Worm (Caenorhabditis elegans) whole organism, late embryonic: ENCODE results near the gene B0454.8.
A peak's percentile ranks its signal among the peaks of the same experiment; 100 is the strongest.
"Not testable (repeated sequence)": the region's sequence is repeated elsewhere in the genome, so short reads cannot be mapped to it uniquely, and the experiment has no call there.

Experiments used
- C38D4.7 ChIP-seq: fragments of 200-800 bp; sonication (Bioruptor generic); optimal IDR thresholded peaks from 2 replicates; lab custom pipeline; 2018; ENCODE audit warnings: mild to moderate bottlenecking, missing genetic modification characterization, moderate library complexity, missing compliant biosample characterization
- F13H6.1 ChIP-seq: sonication (generic microtip); optimal IDR thresholded peaks from 2 replicates; lab custom pipeline; 2016; ENCODE audit warnings: missing genetic modification characterization, missing compliant biosample characterization
- ahr-1 ChIP-seq: sonication (generic microtip); optimal IDR thresholded peaks from 2 replicates; lab custom pipeline; 2016; ENCODE audit warnings: missing genetic modification characterization, missing compliant biosample characterization
- ceh-18 ChIP-seq: sonication (generic microtip); optimal IDR thresholded peaks from 2 replicates; lab custom pipeline; 2016; ENCODE audit warnings: missing genetic modification characterization, missing compliant biosample characterization
- ceh-19 ChIP-seq: fragments of 200-800 bp; sonication (Bioruptor generic); optimal IDR thresholded peaks from 2 replicates; lab custom pipeline; 2018; ENCODE audit warnings: mild to moderate bottlenecking, missing genetic modification characterization, missing compliant biosample characterization
- ceh-2 ChIP-seq: sonication (generic microtip); optimal IDR thresholded peaks from 2 replicates; lab custom pipeline; 2016; ENCODE audit warnings: missing genotype, missing genetic modification characterization, missing compliant biosample characterization
- ceh-22 ChIP-seq: sonication (generic microtip); optimal IDR thresholded peaks from 2 replicates; lab custom pipeline; 2017; ENCODE audit warnings: missing biosample characterization, missing genetic modification characterization
- ceh-31 ChIP-seq: sonication (generic microtip); optimal IDR thresholded peaks from 2 replicates; lab custom pipeline; 2016; ENCODE audit warnings: missing genetic modification characterization, missing compliant biosample characterization
- ceh-34 ChIP-seq: sonication (generic microtip); optimal IDR thresholded peaks from 2 replicates; lab custom pipeline; 2016; ENCODE audit warnings: mild to moderate bottlenecking, missing genetic modification characterization, missing compliant biosample characterization
- ceh-45 ChIP-seq: fragments of 200-800 bp; sonication (Bioruptor generic); IDR thresholded peaks from 2 replicates; pipeline ENCODE4 v1.3.6; 2022; ENCODE audit warnings: missing genetic modification reagents, missing genetic modification characterization, missing compliant biosample characterization
- che-1 ChIP-seq: sonication (generic microtip); optimal IDR thresholded peaks from 2 replicates; lab custom pipeline; 2016; ENCODE audit warnings: mild to moderate bottlenecking, missing genetic modification characterization, missing compliant biosample characterization
- dve-1 ChIP-seq: sonication (generic microtip); optimal IDR thresholded peaks from 2 replicates; lab custom pipeline; 2017; ENCODE audit warnings: antibody characterized with exemption, mild to moderate bottlenecking, missing genetic modification characterization, missing compliant biosample characterization
- elt-2 ChIP-seq: sonication (generic microtip); optimal IDR thresholded peaks from 2 replicates; lab custom pipeline; 2016; ENCODE audit warnings: missing genetic modification reagents, missing genetic modification characterization, missing compliant biosample characterization
- elt-4 ChIP-seq: sonication (generic microtip); optimal IDR thresholded peaks from 2 replicates; lab custom pipeline; 2016; ENCODE audit warnings: missing genetic modification characterization, missing compliant biosample characterization
- eyg-1 ChIP-seq: sonication (generic microtip); optimal IDR thresholded peaks from 2 replicates; lab custom pipeline; 2016; ENCODE audit warnings: missing genotype, missing genetic modification characterization, missing compliant biosample characterization
- fax-1 ChIP-seq: sonication (generic microtip); optimal IDR thresholded peaks from 2 replicates; lab custom pipeline; 2016; ENCODE audit warnings: missing genotype, missing genetic modification characterization, missing compliant biosample characterization
- fkh-10 ChIP-seq: fragments of 150-350 bp; optimal IDR thresholded peaks from 2 replicates; lab custom pipeline; 2014; ENCODE audit warnings: missing biosample characterization, missing genetic modification reagents, missing genetic modification characterization
- hlh-30 ChIP-seq: sonication (generic microtip); optimal IDR thresholded peaks from 2 replicates; lab custom pipeline; 2017; ENCODE audit warnings: antibody characterized with exemption, missing genetic modification characterization, missing compliant biosample characterization; ENCODE audit not compliant: insufficient read depth
- hlh-6 ChIP-seq: sonication (generic microtip); optimal IDR thresholded peaks from 2 replicates; lab custom pipeline; 2016; ENCODE audit warnings: missing genotype, missing genetic modification characterization, missing compliant biosample characterization
- hlh-8 ChIP-seq: sonication (generic microtip); optimal IDR thresholded peaks from 2 replicates; lab custom pipeline; 2016; ENCODE audit warnings: missing genotype, missing genetic modification characterization, missing compliant biosample characterization
- lim-6 ChIP-seq: sonication (generic microtip); optimal IDR thresholded peaks from 2 replicates; lab custom pipeline; 2016; ENCODE audit warnings: missing genetic modification characterization, missing compliant biosample characterization
- nfya-1 ChIP-seq: sonication (generic microtip); optimal IDR thresholded peaks from 2 replicates; lab custom pipeline; 2017; ENCODE audit warnings: missing genetic modification characterization, mild to moderate bottlenecking, missing compliant biosample characterization, antibody characterized with exemption, moderate library complexity
- pag-3 ChIP-seq: sonication (generic microtip); optimal IDR thresholded peaks from 2 replicates; lab custom pipeline; 2016; ENCODE audit warnings: missing compliant biosample characterization, missing genetic modification characterization, borderline replicate concordance
- pha-2 ChIP-seq: sonication (generic microtip); optimal IDR thresholded peaks from 2 replicates; lab custom pipeline; 2017; ENCODE audit warnings: mild to moderate bottlenecking, missing genetic modification characterization, missing compliant biosample characterization
- pha-4 ChIP-seq: fragments of 150-350 bp; optimal IDR thresholded peaks from 2 replicates; lab custom pipeline; 2018; ENCODE audit warnings: missing biosample characterization, missing genetic modification reagents, missing genetic modification characterization
- pqm-1 ChIP-seq: sonication (generic microtip); optimal IDR thresholded peaks from 2 replicates; lab custom pipeline; 2016; ENCODE audit warnings: missing genetic modification characterization, missing compliant biosample characterization
- ref-2 ChIP-seq: sonication (generic microtip); optimal IDR thresholded peaks from 2 replicates; lab custom pipeline; 2016; ENCODE audit warnings: missing genetic modification characterization, missing compliant biosample characterization
- rnt-1 ChIP-seq: sonication (generic microtip); optimal IDR thresholded peaks from 2 replicates; lab custom pipeline; 2016; ENCODE audit warnings: missing genetic modification characterization, missing compliant biosample characterization
- sdc-2 ChIP-seq: sonication (generic microtip); optimal IDR thresholded peaks from 2 replicates; lab custom pipeline; 2016; ENCODE audit warnings: missing genotype, missing genetic modification characterization, missing compliant biosample characterization
- sox-2 ChIP-seq: fragments of 200-800 bp; sonication (Bioruptor generic); IDR thresholded peaks from 2 replicates; pipeline ENCODE4 v1.3.6; 2022; ENCODE audit warnings: missing genetic modification reagents, missing genetic modification characterization, missing compliant biosample characterization
- sox-4 ChIP-seq: sonication (generic microtip); optimal IDR thresholded peaks from 2 replicates; lab custom pipeline; 2017; ENCODE audit warnings: mild to moderate bottlenecking, missing genetic modification characterization, inconsistent platforms, missing compliant biosample characterization
- ttx-3 ChIP-seq: sonication (generic microtip); optimal IDR thresholded peaks from 2 replicates; lab custom pipeline; 2016; ENCODE audit warnings: missing genetic modification reagents, missing genetic modification characterization, missing compliant biosample characterization
- unc-55 ChIP-seq: sonication (generic microtip); optimal IDR thresholded peaks from 2 replicates; lab custom pipeline; 2017; ENCODE audit warnings: missing biosample characterization, missing genetic modification reagents, missing genetic modification characterization
- unc-86 ChIP-seq: sonication (generic microtip); optimal IDR thresholded peaks from 2 replicates; lab custom pipeline; 2016; ENCODE audit warnings: missing genetic modification characterization, missing compliant biosample characterization
- zip-5 ChIP-seq: sonication (generic microtip); optimal IDR thresholded peaks from 2 replicates; lab custom pipeline; 2016; ENCODE audit warnings: missing genetic modification characterization, missing compliant biosample characterization
- ztf-16 ChIP-seq: sonication (generic microtip); optimal IDR thresholded peaks from 2 replicates; lab custom pipeline; 2017; ENCODE audit warnings: missing genetic modification characterization, missing compliant biosample characterization

Gene B0454.8

DNA sequence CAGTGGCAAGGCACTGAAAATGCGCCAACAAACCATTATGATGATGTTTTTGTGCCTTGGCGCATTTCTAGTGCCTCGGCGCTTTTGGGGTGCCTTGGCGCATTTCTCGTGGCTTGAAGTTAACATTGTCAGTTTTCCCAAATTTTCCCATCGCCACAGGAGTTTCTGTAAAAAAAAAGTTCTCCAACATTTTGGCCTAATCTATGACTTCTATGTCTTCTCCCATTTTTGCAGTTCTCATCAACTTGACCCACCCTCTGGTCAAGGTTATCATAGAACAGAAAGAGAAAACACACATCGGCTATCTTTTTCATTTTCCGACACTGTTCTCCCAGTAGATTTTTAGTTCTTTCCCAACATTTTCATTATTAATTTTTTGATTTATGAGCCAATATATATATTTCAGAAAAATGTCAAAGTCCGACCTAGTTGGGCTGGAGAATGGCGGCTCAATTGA is 4.8 kb downstream of the B0454.8 start, which contains the start of the genes B0454.26 and B0454.5:
Gene B0454.26 (minus strand): TSS at position 101 of the 457 bp plus-strand sequence.
Gene B0454.5 (plus strand): TSS at position 407 of the 457 bp plus-strand sequence.
- no peak for TF ChIP-seq hlh-6 (tag; lab: Kevin White, UChicago)
- no peak for TF ChIP-seq ref-2
- TF ChIP-seq ztf-16 (tag; lab: Kevin White, UChicago) = no peak
- TF ChIP-seq ahr-1 (tag; lab: Kevin White, UChicago) = no peak
- TF ChIP-seq ceh-31 (tag; lab: Kevin White, UChicago) = no peak
- no peak for TF ChIP-seq pqm-1 (tag; lab: Kevin White, UChicago)
- TF ChIP-seq ceh-22 (tag; lab: Kevin White, UChicago) = no peak
- TF ChIP-seq pha-2 (tag; lab: Kevin White, UChicago) = no peak
- no peak for TF ChIP-seq hlh-30
- no peak for TF ChIP-seq pha-4 (tag; lab: Kevin White, UChicago)
- no peak for TF ChIP-seq fax-1 (tag; lab: Kevin White, UChicago)
- TF ChIP-seq che-1 (tag; lab: Kevin White, UChicago) = no peak
- TF ChIP-seq ceh-19 = no peak
- no peak for TF ChIP-seq sdc-2
- no peak for TF ChIP-seq zip-5 (tag; lab: Kevin White, UChicago)
- TF ChIP-seq sox-2 = no peak
- TF ChIP-seq unc-55 = no peak
- TF ChIP-seq eyg-1 = no peak
- no peak for TF ChIP-seq rnt-1 (tag; lab: Kevin White, UChicago)
- no peak for TF ChIP-seq nfya-1

DNA sequence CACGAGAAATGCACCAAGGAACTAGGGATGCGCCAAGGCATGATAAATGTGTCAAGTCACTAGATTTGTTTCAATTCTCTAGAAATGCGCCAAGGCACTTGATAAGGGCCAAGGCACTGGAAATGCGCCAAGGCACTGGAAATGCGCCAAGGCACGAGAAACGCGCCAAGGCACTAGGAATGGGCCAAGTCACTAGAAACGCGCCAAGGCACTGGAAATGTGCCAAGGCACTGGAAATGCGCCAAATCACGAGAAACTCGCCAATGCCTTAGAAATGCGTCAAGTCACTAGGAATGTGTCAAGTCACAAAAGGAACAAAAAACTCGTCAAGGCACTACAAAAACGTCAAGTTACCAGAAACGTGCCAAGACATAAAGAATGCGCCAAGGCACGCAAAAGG is 6.9 kb downstream of the B0454.8 start:
- TF ChIP-seq unc-86 (tag; lab: Kevin White, UChicago) = no peak
- TF ChIP-seq pag-3 (tag; lab: Kevin White, UChicago) = no peak
- no peak for TF ChIP-seq ref-2
- TF ChIP-seq elt-2 (tag; lab: Kevin White, UChicago) = no peak
- TF ChIP-seq ceh-2 (tag; lab: Kevin White, UChicago) = peak; percentile 15

DNA sequence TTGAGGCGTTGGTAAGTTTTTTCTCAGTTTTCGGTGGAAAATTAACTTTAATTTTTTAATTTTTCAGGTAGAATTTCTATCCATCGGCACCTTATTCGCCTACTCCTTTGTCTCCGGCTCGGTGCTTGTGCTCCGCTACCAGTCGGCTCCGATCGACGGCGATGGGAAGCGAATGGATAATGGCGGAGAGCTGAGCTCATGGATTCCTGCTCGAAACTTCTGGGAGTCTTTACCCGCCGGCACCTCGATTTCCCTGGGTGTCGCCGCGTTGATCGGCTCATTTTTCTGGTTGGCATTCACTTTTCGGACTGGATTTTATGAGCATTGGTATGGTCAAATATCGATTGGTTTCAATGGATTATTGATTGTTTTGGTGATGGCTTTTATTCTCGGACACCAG is 8.3 kb downstream of the B0454.8 start:
- TF ChIP-seq ceh-19 = no peak
- TF ChIP-seq elt-4 (tag; lab: Kevin White, UChicago) = no peak
- no peak for TF ChIP-seq ceh-45 (GFP tag; lab: Robert Waterston, UW)
- TF ChIP-seq sox-4 (tag; lab: Kevin White, UChicago) = no peak
- TF ChIP-seq dve-1 (tag; lab: Kevin White, UChicago) = no peak
- TF ChIP-seq ceh-18 (tag; lab: Kevin White, UChicago) = no peak
- TF ChIP-seq lim-6 (tag; lab: Kevin White, UChicago) = no peak
- no peak for TF ChIP-seq C38D4.7 (GFP tag; lab: Kevin White, UChicago)
- TF ChIP-seq zip-5 (tag; lab: Kevin White, UChicago) = no peak
- TF ChIP-seq ttx-3 (tag; lab: Kevin White, UChicago) = no peak
- TF ChIP-seq fax-1 (tag; lab: Kevin White, UChicago) = no peak
- no peak for TF ChIP-seq ceh-2 (tag; lab: Kevin White, UChicago)
- TF ChIP-seq hlh-8 (tag; lab: Kevin White, UChicago) = no peak
- TF ChIP-seq ceh-34 (tag; lab: Kevin White, UChicago) = no peak

DNA sequence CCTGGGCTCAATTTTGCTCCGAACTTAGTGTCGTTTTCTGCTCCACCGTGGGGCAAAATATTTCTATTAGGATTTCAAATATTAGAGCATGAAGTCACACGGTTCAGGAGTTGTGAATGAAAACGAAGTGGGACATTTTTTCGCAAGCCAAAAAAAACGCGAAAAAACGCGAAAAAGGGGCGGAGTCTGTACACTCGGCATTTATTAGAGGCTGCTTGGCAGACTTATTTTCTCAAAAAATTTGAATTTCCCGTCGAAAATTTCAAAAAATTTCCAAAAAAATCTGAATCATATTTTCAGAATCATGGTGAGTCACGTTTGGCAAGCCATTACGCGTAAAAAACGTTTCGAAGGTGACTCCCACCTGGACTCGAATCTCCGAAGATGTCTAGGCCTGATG is 10.8 kb downstream of the B0454.8 start, which contains the start of gene B0454.6:
Gene B0454.6 (plus strand): TSS at position 301 of the 400 bp plus-strand sequence.
- TF ChIP-seq che-1 (tag; lab: Kevin White, UChicago); fkh-10 (GFP tag; lab: Kevin White, UChicago); F13H6.1 (tag; lab: Kevin White, UChicago): not testable (repeated sequence)
